Worm (Caenorhabditis elegans): ENCODE measurements around the gene F31E8.5.

The F31E8.5 gene

DNA sequence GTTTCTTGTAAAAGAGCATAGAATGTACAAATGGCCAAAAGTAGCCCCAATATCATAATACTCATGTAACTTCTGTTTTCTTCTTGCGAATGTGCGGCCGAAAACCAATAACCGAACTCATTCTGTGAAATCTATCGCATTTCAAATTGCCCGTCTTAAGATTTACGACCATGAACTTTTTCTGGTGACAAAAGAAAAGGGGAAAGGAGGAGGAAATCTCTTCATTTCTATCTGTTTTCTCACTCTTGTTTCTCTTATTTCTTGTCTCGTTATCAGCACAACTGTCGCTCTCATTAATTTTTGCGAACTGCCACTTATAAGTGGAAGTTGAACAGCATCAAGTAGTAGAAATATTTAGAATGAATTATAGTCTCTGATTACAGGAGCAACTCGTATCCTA is 34.0 kb upstream of the F31E8.5 start:
- TF ChIP-seq nhr-80 (tag; optimal IDR thresholded peaks at IDR 0.05) (peak; percentile 37), ets-4 (GFP tag; optimal IDR thresholded peaks at IDR 0.05) (no peak), cebp-2 (GFP tag; IDR thresholded peaks at IDR 0.05) (no peak), ceh-100 (GFP tag; IDR thresholded peaks at IDR 0.05) (no peak), somi-1 (GFP tag; optimal IDR thresholded peaks at IDR 0.05) (no peak), snpc-3.4 (tag; optimal IDR thresholded peaks at IDR 0.05) (no peak)

DNA sequence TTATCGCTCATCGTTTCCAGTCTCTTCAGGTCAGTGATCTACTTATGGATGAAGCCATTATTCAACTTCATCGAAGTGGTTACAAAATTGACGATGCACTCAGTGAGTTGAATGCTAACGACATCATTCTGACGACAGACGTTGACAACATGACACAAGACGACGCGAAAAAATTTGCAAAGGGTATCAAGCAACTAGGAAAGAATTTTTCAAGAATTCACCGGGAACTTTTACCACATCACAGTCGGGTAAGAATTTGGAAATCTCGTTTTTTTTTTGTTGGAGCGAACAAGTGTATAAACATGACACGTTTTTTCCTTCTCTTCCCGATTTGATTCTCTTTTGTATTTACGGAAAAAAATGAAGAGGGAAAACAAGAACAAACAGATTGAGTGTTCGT is 33.6 kb upstream of the F31E8.5 start:
- no peak for TF ChIP-seq hmg-1.2 (GFP tag; IDR thresholded peaks at IDR 0.05)
- no peak for TF ChIP-seq mcd-1 (GFP tag; IDR thresholded peaks at IDR 0.05)
- no peak for TF ChIP-seq nfya-1 (tag; optimal IDR thresholded peaks at IDR 0.05; ENCODE audit: borderline replicate concordance, insufficient read depth)
- TF ChIP-seq let-607 (tag; optimal IDR thresholded peaks at IDR 0.05) = no peak
- no peak for TF ChIP-seq lsy-27 (tag; optimal IDR thresholded peaks at IDR 0.05; ENCODE audit: borderline replicate concordance, insufficient read depth)
- no peak for TF ChIP-seq zim-3 (tag; optimal IDR thresholded peaks at IDR 0.05)
- TF ChIP-seq T26A5.8 (tag; optimal IDR thresholded peaks at IDR 0.05) = no peak
- no peak for TF ChIP-seq ceh-79 (tag; optimal IDR thresholded peaks at IDR 0.05)
- no peak for TF ChIP-seq nfya-2 (GFP tag; IDR thresholded peaks at IDR 0.05)
- TF ChIP-seq ztf-22 (GFP tag; optimal IDR thresholded peaks at IDR 0.05) = no peak
- TF ChIP-seq aptf-2 (GFP tag; conservative IDR thresholded peaks at IDR 0.05) = no peak
- TF ChIP-seq athp-1 (tag; optimal IDR thresholded peaks at IDR 0.05) = no peak
- TF ChIP-seq mxl-1 (tag; optimal IDR thresholded peaks at IDR 0.05) = no peak
- TF ChIP-seq bed-1 (GFP tag; IDR thresholded peaks at IDR 0.05) = no peak
- TF ChIP-seq aptf-3 (GFP tag; IDR thresholded peaks at IDR 0.05) = no peak
- no peak for TF ChIP-seq B0035.1 (tag; optimal IDR thresholded peaks at IDR 0.05)
- TF ChIP-seq ceh-40 (GFP tag; IDR thresholded peaks at IDR 0.05) = no peak

DNA sequence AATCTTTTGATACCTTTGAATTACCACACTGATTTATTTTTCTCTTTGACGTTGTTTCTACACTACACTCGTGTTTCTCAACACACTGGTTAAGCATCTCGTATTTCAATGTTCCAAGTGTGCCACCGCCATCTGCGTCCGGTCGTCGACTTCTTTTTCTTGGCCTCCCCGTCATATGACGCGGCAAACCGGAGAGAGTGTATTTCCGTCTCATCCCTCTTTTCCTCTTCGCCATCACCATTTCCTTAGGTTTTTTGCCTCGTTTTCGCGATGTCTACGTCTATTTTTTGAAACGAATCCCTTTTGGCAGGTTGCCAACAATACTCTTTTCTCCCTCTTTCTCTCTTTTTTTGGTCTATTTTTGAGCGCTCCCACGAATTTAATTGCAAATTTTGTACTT is 31.9 kb upstream of the F31E8.5 start:
- TF ChIP-seq nhr-80 (tag; optimal IDR thresholded peaks at IDR 0.05) (peak; percentile 16), madf-6 (GFP tag; IDR thresholded peaks at IDR 0.05) (no peak), somi-1 (GFP tag; optimal IDR thresholded peaks at IDR 0.05) (peak; percentile 22), hmg-1.2 (GFP tag; IDR thresholded peaks at IDR 0.05) (peak; percentile 3; the same call in 1 of the 2 replicates), lin-40 (tag; optimal IDR thresholded peaks at IDR 0.05) (no peak), nhr-120 (GFP tag; IDR thresholded peaks at IDR 0.05) (no peak), ceh-27 (GFP tag; optimal IDR thresholded peaks at IDR 0.05) (peak; percentile 0), nhr-179 (tag; optimal IDR thresholded peaks at IDR 0.05) (no peak), aptf-2 (GFP tag; conservative IDR thresholded peaks at IDR 0.05) (no peak), ama-1 (optimal IDR thresholded peaks at IDR 0.05) (no peak), ama-1 (GFP tag; optimal IDR thresholded peaks at IDR 0.05) (no peak), cebp-1 (GFP tag; IDR thresholded peaks at IDR 0.05) (no peak), cebp-1 (tag; optimal IDR thresholded peaks at IDR 0.05) (peak; percentile 38), F57C9.4 (tag; optimal IDR thresholded peaks at IDR 0.05) (no peak), ceh-79 (tag; optimal IDR thresholded peaks at IDR 0.05) (no peak)

DNA sequence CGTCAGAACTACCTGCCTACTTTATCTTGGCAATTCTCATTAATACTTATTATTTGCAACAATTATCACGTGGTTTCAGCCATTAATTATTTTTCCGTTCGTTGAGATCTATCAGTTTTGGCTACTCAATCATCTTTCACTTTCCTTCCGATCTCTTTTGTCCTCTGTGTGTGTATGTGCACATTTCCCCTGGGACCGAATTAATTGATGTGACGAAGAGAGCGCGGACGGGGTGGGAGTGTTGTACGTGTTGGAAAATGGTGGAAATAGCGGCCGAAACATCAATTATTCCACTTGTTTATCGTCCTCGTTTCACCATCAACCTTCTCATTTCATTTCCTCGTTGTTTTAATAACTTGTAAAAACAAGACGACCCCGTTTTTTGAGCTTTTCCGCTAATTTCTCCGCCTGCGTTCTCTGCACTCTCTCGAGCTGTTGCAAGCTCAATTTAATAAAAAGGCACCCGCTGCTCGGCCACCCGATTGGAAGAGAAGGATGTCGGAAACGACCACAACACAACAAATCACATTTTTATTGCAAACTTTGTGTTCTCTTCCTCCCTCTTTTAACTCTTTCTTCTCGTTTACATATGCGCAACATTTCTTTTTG is 31.3 kb upstream of the F31E8.5 start:
- TF ChIP-seq chd-7 (tag; optimal IDR thresholded peaks at IDR 0.05) (peak; percentile 9), lsy-27 (tag; optimal IDR thresholded peaks at IDR 0.05; ENCODE audit: borderline replicate concordance, insufficient read depth) (no peak), let-526 (GFP tag; IDR thresholded peaks at IDR 0.05) (0 out of 2 replicates have a peak, but pooled peaks have one; percentile 29)
